Worm (Caenorhabditis elegans): ENCODE data around the gene F49C5.9.

DNA sequence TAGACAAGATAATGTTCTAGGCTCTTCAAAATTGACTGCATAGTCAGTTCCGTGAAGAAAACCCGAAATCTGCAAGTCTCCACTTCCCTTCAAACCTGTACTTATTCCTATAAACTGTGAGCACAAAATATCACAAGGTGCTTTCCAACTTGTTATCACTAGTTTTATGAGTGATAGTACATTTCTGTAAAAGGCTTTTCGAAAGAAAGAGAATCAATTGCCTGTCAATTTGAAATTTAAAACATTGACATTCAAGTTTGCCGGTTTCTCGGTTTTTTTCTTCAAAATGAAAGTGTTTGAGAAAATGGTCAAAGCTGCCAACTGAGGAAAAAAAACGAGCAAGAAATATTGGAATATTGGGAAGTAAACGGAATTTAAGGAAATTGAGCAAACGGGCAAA lies 26.4 kb downstream of the F49C5.9 start:
- TF ChIP-seq pes-1 (GFP tag; IDR thresholded peaks at IDR 0.05) (no peak), B0310.2 (tag; optimal IDR thresholded peaks at IDR 0.05) (no peak), ceh-36 (tag; optimal IDR thresholded peaks at IDR 0.05) (no peak), ama-1 (optimal IDR thresholded peaks at IDR 0.05) (no peak), tbx-11 (GFP tag; IDR thresholded peaks at IDR 0.05) (no peak), ets-7 (tag; optimal IDR thresholded peaks at IDR 0.05) (no peak), aly-1 (tag; optimal IDR thresholded peaks at IDR 0.05) (no peak), hmbx-1 (tag; optimal IDR thresholded peaks at IDR 0.05) (no peak), tra-4 (tag; optimal IDR thresholded peaks at IDR 0.05) (no peak), ceh-13 (GFP tag; optimal IDR thresholded peaks at IDR 0.05) (no peak), flt-1 (GFP tag; IDR thresholded peaks at IDR 0.05) (no peak)
